Fruit fly (Drosophila melanogaster): ENCODE measurements around the gene Gs1.
A peak's percentile ranks its signal among the peaks of the same experiment; 100 is the strongest.

DNA sequence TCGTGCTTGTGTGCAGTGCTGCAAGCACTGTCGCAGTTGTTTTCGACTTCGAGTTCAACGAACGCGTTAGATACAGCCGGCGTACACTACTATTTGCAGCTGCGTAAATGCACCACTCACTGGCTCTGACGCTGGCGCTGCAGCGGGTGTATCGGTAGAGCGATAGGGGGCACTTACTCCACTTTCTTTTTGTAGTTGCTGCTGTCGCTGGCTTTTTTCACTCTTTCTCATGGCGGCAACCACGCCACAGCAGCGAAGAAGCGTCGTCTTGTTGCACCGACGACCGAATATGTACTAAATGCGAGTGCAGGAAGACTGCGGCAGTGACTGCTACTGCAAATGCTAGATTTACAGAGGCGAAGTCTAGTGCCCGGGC is 10.4 kb upstream of the Gs1 start, which contains the start of gene CG4822:
- no peak for TF ChIP-seq CG3919 (GFP tag; optimal IDR thresholded peaks at IDR 0.05)
- peak; percentile 10 to 23 for TF ChIP-seq ss (GFP tag; optimal IDR thresholded peaks at IDR 0.05)
- TF ChIP-seq OdsH (GFP tag; optimal IDR thresholded peaks at IDR 0.05), result no peak
- no peak for TF ChIP-seq CG34406 (GFP tag; optimal IDR thresholded peaks at IDR 0.05)
- TF ChIP-seq CG31627 (GFP tag; optimal IDR thresholded peaks at IDR 0.05), result no peak
- no peak for TF ChIP-seq CG3032 (tag; optimal IDR thresholded peaks at IDR 0.05)
- no peak for TF ChIP-seq CG11762 (GFP tag; optimal IDR thresholded peaks at IDR 0.05; ENCODE audit: insufficient read depth)
- TF ChIP-seq Met (GFP tag; optimal IDR thresholded peaks at IDR 0.05), result no peak
- TF ChIP-seq fd59A (GFP tag; optimal IDR thresholded peaks at IDR 0.05), result no peak
- TF ChIP-seq pdm3 (GFP tag; optimal IDR thresholded peaks at IDR 0.05), result no peak
- TF ChIP-seq CG32006 (GFP tag; optimal IDR thresholded peaks at IDR 0.05), result no peak
